Worm (Caenorhabditis elegans): ENCODE measurements around the gene arx-6.

arx-6 gene

DNA sequence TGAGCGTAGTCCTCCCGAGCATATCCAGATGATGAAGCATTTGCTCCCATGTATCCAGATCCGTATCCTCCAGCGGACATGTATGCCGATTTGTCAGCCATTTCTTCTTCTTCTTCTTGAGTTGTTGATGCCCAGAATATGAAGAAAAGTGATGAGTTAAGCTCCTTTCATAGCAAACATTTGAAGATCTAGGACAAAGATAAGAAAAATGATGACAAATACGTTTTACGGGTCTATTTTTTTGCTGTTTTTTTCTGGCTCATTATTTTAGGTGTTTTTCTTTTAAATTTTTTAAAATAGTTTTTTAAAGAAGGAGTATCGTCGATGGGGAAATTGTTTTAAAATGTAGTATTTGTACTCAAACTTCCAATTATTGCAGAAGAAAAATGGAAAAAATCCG is 48.3 kb upstream of the arx-6 start, which contains the start of gene nspd-9:
nspd-9 (minus strand) TSS at position 101 of the 400 bp plus-strand sequence.
- no peak for TF ChIP-seq ztf-4 (tag; optimal IDR thresholded peaks at IDR 0.05)
- no peak for TF ChIP-seq lsy-2 (tag; optimal IDR thresholded peaks at IDR 0.05)

DNA sequence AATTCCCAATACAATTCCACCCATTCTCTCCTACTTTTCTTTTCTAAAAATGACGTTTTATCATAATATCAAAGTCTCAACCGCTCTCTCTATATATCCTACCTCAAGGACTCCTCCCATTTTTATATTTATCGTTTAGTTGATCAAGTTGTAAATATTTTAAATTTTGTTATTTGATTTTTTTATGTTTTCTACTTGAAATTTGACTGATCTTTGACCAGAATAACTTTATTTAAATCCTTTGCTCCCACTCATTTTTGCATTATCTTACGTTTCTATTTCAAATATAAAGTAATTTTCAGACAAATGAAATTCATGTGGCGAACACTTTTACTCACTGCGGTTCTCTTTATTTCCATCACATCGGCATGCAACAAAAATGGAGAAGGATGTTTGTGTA is 41.0 kb upstream of the arx-6 start, which contains the start of the genes acbp-7 and F26A1.19:
acbp-7 (plus strand) TSS at position 301 of the 400 bp plus-strand sequence.
F26A1.19 (plus strand) TSS at position 303 of the 400 bp plus-strand sequence.
- no peak for TF ChIP-seq nhr-47 (tag; optimal IDR thresholded peaks at IDR 0.05)

DNA sequence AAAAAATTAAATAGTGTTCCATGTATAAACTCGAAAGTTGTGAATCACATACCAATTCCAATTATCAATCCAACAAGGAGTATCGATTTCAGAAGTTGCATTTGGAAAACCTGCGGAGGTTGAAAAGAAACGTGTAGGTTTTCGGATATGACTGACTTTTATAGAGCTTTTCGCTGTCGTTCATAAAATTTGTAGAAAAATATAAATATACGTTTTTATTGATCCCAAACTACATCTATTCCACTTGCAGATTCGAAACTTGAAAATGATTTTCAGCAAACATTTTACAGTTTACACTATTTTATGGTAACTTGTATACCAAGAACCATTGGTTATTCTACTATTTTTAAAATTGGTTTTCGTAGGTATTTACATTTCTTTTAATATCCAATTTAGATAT is 36.3 kb upstream of the arx-6 start, which contains the start of gene clec-156:
clec-156 (minus strand) TSS at position 101 of the 400 bp plus-strand sequence.
- TF ChIP-seq unc-62 (GFP tag; optimal IDR thresholded peaks at IDR 0.05) (no peak), unc-30 (tag; optimal IDR thresholded peaks at IDR 0.05) (no peak), skn-1 (tag; optimal IDR thresholded peaks at IDR 0.05) (no peak), tlp-1 (tag; optimal IDR thresholded peaks at IDR 0.05) (no peak), ceh-90 (tag; optimal IDR thresholded peaks at IDR 0.05) (no peak), pax-3 (tag; optimal IDR thresholded peaks at IDR 0.05) (no peak), swsn-7 (tag; optimal IDR thresholded peaks at IDR 0.05) (no peak), lin-13 (GFP tag; optimal IDR thresholded peaks at IDR 0.05) (no peak)

DNA sequence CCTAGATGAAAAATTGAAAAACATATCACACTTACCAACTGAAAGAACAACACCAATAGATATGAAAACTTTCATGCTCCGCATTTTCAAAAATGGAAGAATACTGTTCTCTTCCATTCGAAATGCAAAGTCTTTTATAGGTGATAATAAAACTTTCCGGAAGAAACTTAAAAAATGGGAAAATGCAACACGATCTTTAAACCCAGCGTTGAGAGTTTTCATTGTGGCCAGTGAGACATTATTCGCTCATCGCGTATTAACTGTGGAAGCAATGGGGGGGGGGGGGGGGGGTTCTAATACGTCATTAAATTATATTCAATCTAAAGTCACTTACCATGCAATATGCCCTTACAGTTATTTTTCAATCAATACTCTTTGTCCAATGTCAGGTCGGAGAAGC is 34.1 kb upstream of the arx-6 start, which contains the start of the genes clec-157 and fkh-5:
clec-157 (minus strand) TSS at position 101 of the 400 bp plus-strand sequence.
fkh-5 (plus strand) TSS at position 336 of the 400 bp plus-strand sequence.
- no peak for TF ChIP-seq efl-1 (optimal IDR thresholded peaks at IDR 0.05)
- no peak for TF ChIP-seq efl-1 (GFP tag; optimal IDR thresholded peaks at IDR 0.05 in 1 of 2)
- no peak for TF ChIP-seq sptf-1 (tag; optimal IDR thresholded peaks at IDR 0.05)
- no peak for TF ChIP-seq fkh-10 (GFP tag; optimal IDR thresholded peaks at IDR 0.05)
- TF ChIP-seq rnt-1 (tag; optimal IDR thresholded peaks at IDR 0.05), result no peak
- no peak for TF ChIP-seq sup-37 (GFP tag; optimal IDR thresholded peaks at IDR 0.05)
- TF ChIP-seq mdl-1 (tag; optimal IDR thresholded peaks at IDR 0.05), result no peak
- TF ChIP-seq swsn-7 (tag; optimal IDR thresholded peaks at IDR 0.05), result no peak
- TF ChIP-seq efl-3 (GFP tag; optimal IDR thresholded peaks at IDR 0.05), result no peak
- no peak for TF ChIP-seq ceh-82 (tag; optimal IDR thresholded peaks at IDR 0.05)
- TF ChIP-seq ceh-88 (GFP tag; IDR thresholded peaks at IDR 0.05), result no peak
- TF ChIP-seq nhr-12 (tag; optimal IDR thresholded peaks at IDR 0.05), result no peak
- no peak for TF ChIP-seq blmp-1 (tag; optimal IDR thresholded peaks at IDR 0.05)
- no peak for TF ChIP-seq nhr-11 (tag; optimal IDR thresholded peaks at IDR 0.05)

DNA sequence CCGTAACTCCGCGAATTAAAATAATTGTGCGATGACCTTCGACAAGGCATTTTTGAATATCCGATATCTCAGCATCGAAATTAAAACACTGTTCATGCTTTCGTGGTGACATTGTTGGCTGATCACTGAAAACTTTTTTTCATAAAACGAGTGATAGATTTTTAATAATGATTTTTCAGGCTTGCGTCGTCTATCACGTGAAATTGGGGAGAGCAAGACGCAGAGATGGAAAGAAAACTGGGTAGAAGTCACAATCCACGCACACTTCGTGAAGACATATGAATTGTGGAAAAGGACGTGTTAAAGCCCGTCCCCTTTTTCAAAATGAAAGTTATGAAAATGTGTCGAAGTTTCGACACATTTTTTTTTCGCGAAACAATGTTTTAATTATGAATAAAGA is 28.7 kb upstream of the arx-6 start, which contains the start of gene nonu-1:
nonu-1 (minus strand) TSS at position 169 of the 400 bp plus-strand sequence.
- no peak for TF ChIP-seq nhr-11 (tag; optimal IDR thresholded peaks at IDR 0.05)
- TF ChIP-seq dpl-1 (GFP tag; optimal IDR thresholded peaks at IDR 0.05), result no peak
- TF ChIP-seq lsy-2 (tag; optimal IDR thresholded peaks at IDR 0.05), result no peak
- TF ChIP-seq fkh-4 (tag; optimal IDR thresholded peaks at IDR 0.05; ENCODE audit: borderline replicate concordance), result peak; percentile 0
- TF ChIP-seq elt-2 (tag; optimal IDR thresholded peaks at IDR 0.05), result peak; percentile 9
- no peak for TF ChIP-seq nhr-20 (tag; optimal IDR thresholded peaks at IDR 0.05)
- TF ChIP-seq tbx-2 (tag; optimal IDR thresholded peaks at IDR 0.05), result no peak
- TF ChIP-seq fkh-8 (tag; optimal IDR thresholded peaks at IDR 0.05), result peak; percentile 6
- TF ChIP-seq unc-62 (GFP tag; optimal IDR thresholded peaks at IDR 0.05), result no peak
- TF ChIP-seq dsc-1 (tag; optimal IDR thresholded peaks at IDR 0.05), result no peak
- TF ChIP-seq ets-5 (GFP tag; IDR thresholded peaks at IDR 0.05), result no peak
- TF ChIP-seq jun-1 (tag; optimal IDR thresholded peaks at IDR 0.05), result no peak
- TF ChIP-seq nhr-76 (tag; optimal IDR thresholded peaks at IDR 0.05), result no peak
- no peak for TF ChIP-seq sup-37 (GFP tag; optimal IDR thresholded peaks at IDR 0.05)
- no peak for TF ChIP-seq sptf-1 (tag; optimal IDR thresholded peaks at IDR 0.05)
- TF ChIP-seq ceh-8 (GFP tag; optimal IDR thresholded peaks at IDR 0.05), result no peak
- TF ChIP-seq rnt-1 (tag; optimal IDR thresholded peaks at IDR 0.05), result peak; percentile 13
- TF ChIP-seq ceh-63 (GFP tag; optimal IDR thresholded peaks at IDR 0.05), result no peak
- TF ChIP-seq nhr-47 (tag; optimal IDR thresholded peaks at IDR 0.05), result no peak
- no peak for TF ChIP-seq efl-1 (optimal IDR thresholded peaks at IDR 0.05)
- TF ChIP-seq efl-1 (GFP tag; optimal IDR thresholded peaks at IDR 0.05 in 1 of 2), result peak in 1 of 2 experiments; percentile 78
- no peak for TF ChIP-seq lir-3 (tag; optimal IDR thresholded peaks at IDR 0.05; ENCODE audit: poor library complexity)
- no peak for TF ChIP-seq ceh-82 (tag; optimal IDR thresholded peaks at IDR 0.05)
- TF ChIP-seq mep-1 (tag; optimal IDR thresholded peaks at IDR 0.05), result no peak
- TF ChIP-seq mdl-1 (tag; optimal IDR thresholded peaks at IDR 0.05), result peak in 1 of 2 experiments; percentile 12
- TF ChIP-seq pax-3 (tag; optimal IDR thresholded peaks at IDR 0.05), result no peak
- TF ChIP-seq C34B4.2 (tag; optimal IDR thresholded peaks at IDR 0.05), result no peak
- peak in 1 of 2 experiments; percentile 21 for TF ChIP-seq lin-35 (GFP tag; optimal IDR thresholded peaks at IDR 0.05)
- no peak for TF ChIP-seq snu-23 (GFP tag; optimal IDR thresholded peaks at IDR 0.05)
- TF ChIP-seq lin-39 (tag; optimal IDR thresholded peaks at IDR 0.05), result no peak
- no peak for TF ChIP-seq C04F5.9 (tag; optimal IDR thresholded peaks at IDR 0.05)
- TF ChIP-seq isw-1 (GFP tag; IDR thresholded peaks at IDR 0.05), result no peak

Data from whole organism, L1 larva.